Worm (Caenorhabditis elegans) whole organism, early embryonic: ENCODE data around the gene C36E8.6.

Experiments used
- B0310.2 ChIP-seq: sonication (generic microtip); optimal IDR thresholded peaks from 2 replicates; lab custom pipeline; 2016; ENCODE audit warnings: mild to moderate bottlenecking, missing genetic modification characterization, missing compliant biosample characterization
- F13C5.2 ChIP-seq: sonication (generic microtip); optimal IDR thresholded peaks from 2 replicates; lab custom pipeline; 2017; ENCODE audit warnings: mild to moderate bottlenecking, missing genetic modification characterization, inconsistent platforms, missing compliant biosample characterization
- aly-1 ChIP-seq: sonication (generic microtip); optimal IDR thresholded peaks from 2 replicates; lab custom pipeline; 2016; ENCODE audit warnings: missing genetic modification characterization, missing compliant biosample characterization
- ama-1 ChIP-seq: fragments of 150-350 bp; optimal IDR thresholded peaks from 2 replicates; lab custom pipeline; 2014
- ceh-13 ChIP-seq: fragments of 200-800 bp; sonication (Bioruptor generic); optimal IDR thresholded peaks from 2 replicates; lab custom pipeline; 2018; ENCODE audit warnings: mild to moderate bottlenecking, missing genetic modification characterization, missing compliant biosample characterization
- ceh-36 ChIP-seq: sonication (generic microtip); optimal IDR thresholded peaks from 2 replicates; lab custom pipeline; 2016; ENCODE audit warnings: missing genetic modification characterization, inconsistent platforms, missing compliant biosample characterization
- ets-7 ChIP-seq: sonication (generic microtip); optimal IDR thresholded peaks from 2 replicates; lab custom pipeline; 2016; ENCODE audit warnings: missing genotype, missing genetic modification characterization, missing compliant biosample characterization
- flt-1 ChIP-seq: fragments of 200-800 bp; sonication (Bioruptor generic); IDR thresholded peaks from 2 replicates; pipeline ENCODE4 v1.3.6; 2022; ENCODE audit warnings: missing genetic modification characterization, missing compliant biosample characterization
- hmbx-1 ChIP-seq: sonication (generic microtip); optimal IDR thresholded peaks from 2 replicates; lab custom pipeline; 2016; ENCODE audit warnings: mild to moderate bottlenecking, missing genetic modification characterization, missing compliant biosample characterization
- hmg-4 ChIP-seq: fragments of 200-800 bp; sonication (Bioruptor generic); optimal IDR thresholded peaks from 2 replicates; lab custom pipeline; 2018; ENCODE audit warnings: mild to moderate bottlenecking, missing genetic modification characterization, missing compliant biosample characterization
- hnd-1 ChIP-seq: sonication (generic microtip); optimal IDR thresholded peaks from 2 replicates; lab custom pipeline; 2016; ENCODE audit warnings: missing genetic modification characterization, missing compliant biosample characterization
- pes-1 ChIP-seq: fragments of 200-800 bp; sonication (Bioruptor generic); IDR thresholded peaks from 2 replicates; pipeline ENCODE4 v1.3.6; 2022; ENCODE audit warnings: missing genetic modification reagents, missing genetic modification characterization, missing compliant biosample characterization
- scrt-1 ChIP-seq: fragments of 200-800 bp; sonication (Bioruptor generic); IDR thresholded peaks from 2 replicates; pipeline ENCODE4 v1.3.6; 2022; ENCODE audit warnings: missing genetic modification characterization, missing compliant biosample characterization
- sea-1 ChIP-seq: fragments of 200-800 bp; sonication (Bioruptor generic); conservative IDR thresholded peaks from 2 replicates; pipeline ENCODE4 v1.3.6; 2022; ENCODE audit warnings: missing genetic modification characterization, missing compliant biosample characterization
- tbx-11 ChIP-seq: fragments of 200-800 bp; sonication (Bioruptor generic); IDR thresholded peaks from 2 replicates; pipeline ENCODE4 v1.3.6; 2022; ENCODE audit warnings: missing genetic modification characterization, missing compliant biosample characterization
- tbx-37 ChIP-seq: fragments of 200-800 bp; sonication (Bioruptor generic); conservative IDR thresholded peaks from 2 replicates; pipeline ENCODE4 v1.3.6; 2022; ENCODE audit warnings: missing genetic modification reagents, missing genetic modification characterization, missing compliant biosample characterization
- tra-4 ChIP-seq: sonication (generic microtip); optimal IDR thresholded peaks from 2 replicates; lab custom pipeline; 2017; ENCODE audit warnings: missing genetic modification characterization, missing compliant biosample characterization

The C36E8.6 gene

DNA sequence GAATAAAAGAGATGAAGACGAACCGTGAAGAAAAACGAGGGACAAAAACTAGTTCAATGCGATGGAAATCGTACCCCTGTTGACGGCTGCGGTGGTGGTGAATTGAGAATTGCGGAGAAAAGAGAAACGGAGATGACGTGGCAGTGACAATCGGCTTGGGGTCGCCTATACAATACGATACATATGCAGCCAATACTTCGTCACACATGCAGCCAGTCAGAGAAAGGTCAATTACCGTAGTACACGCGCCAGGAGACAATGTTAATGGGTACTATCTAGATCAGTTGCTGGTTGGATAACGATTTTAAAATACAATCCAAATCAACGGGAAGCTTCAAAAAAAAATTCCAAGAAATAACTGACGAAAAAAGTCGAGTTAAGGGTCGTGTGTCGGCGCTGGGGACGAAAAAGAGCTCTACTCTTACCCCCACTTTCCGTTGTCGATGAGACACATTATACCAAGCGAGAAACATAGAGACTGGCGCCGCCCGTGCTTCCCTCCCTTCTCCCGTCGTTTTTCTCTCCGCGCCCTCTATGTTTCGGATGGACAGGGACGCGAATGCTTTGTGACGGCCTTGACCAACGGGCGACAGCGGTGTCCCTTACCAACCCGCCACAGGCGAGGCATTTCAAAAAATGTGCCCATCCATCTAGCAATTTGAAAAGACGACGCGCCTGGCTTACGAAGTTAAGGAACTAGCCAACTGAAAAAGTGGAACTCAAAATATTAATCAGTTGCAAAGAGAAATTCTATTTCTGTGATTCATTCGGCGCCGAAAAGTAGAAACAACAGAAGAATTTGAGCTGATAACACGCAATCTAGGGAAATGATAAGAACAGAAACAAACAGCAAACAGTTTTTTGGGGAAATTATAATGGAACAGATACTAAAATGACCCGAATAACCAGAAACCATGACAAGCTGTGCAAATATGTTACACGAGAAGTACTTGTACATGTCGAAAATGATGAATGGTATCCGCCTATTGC is 31.0 kb downstream of the C36E8.6 start:
- TF ChIP-seq ceh-36 (tag; lab: Kevin White, UChicago) (no peak), tra-4 (tag; lab: Kevin White, UChicago) (no peak), hmg-4 (GFP tag; lab: Kevin White, UChicago) (peak; percentile 10), pes-1 (GFP tag; lab: Robert Waterston, UW) (no peak)

DNA sequence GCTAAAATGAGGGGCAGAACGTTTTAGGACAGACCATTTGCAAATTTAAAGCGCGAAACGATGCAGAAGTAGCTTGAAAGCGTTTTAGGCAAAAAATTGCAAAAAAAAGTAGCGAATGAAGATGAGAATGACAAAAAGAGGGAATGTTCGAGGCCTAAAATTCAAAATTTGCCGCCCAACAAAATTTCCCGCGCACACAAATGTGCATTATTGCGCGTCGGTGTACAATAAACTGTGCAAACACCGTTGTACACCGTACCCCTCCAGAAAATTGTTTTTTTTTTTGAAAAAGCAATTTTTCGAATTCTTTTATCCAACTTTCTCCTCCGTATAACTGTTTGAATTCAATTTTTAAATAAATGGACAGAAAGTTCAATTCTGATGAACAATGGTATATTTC is 31.9 kb downstream of the C36E8.6 start, which contains the start of gene snpc-3.4:
snpc-3.4 (plus strand) TSS at position 237 of the 400 bp plus-strand sequence.
- no peak for TF ChIP-seq tra-4 (tag; lab: Kevin White, UChicago)
- TF ChIP-seq F13C5.2 (tag; lab: Kevin White, UChicago) = peak; percentile 20

DNA sequence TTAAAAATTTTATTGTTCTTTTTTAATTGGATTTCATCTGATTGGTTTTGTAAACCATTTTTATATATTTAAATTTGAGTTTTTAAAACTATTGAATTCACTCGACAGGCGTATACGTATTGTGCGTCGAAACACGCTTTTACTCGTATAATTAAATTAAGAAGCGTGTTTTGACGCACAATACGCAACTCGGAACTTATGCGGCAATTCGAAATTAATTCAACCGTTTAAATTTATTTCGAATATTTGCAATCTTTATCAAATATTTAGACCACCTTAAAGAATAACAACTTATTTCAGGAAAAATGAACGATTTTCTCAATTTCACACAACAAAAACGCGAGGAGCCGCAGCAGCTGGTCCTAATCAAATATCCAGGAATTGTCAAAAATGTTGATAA is 34.0 kb downstream of the C36E8.6 start, which contains the start of gene tftc-5:
tftc-5 (plus strand) TSS at position 301 of the 400 bp plus-strand sequence.
- TF ChIP-seq ama-1 (lab: Kevin White, UChicago) = no peak
- TF ChIP-seq hmg-4 (GFP tag; lab: Kevin White, UChicago) = no peak
- no peak for TF ChIP-seq F13C5.2 (tag; lab: Kevin White, UChicago)
- TF ChIP-seq ceh-13 (GFP tag; lab: Kevin White, UChicago) = no peak
- no peak for TF ChIP-seq aly-1 (tag; lab: Kevin White, UChicago)
- TF ChIP-seq sea-1 (GFP tag; lab: Robert Waterston, UW) = no peak
- no peak for TF ChIP-seq tbx-37 (GFP tag; lab: Robert Waterston, UW)
- TF ChIP-seq hnd-1 (tag; lab: Kevin White, UChicago) = no peak
- no peak for TF ChIP-seq tbx-11 (GFP tag; lab: Robert Waterston, UW)
- no peak for TF ChIP-seq pes-1 (GFP tag; lab: Robert Waterston, UW)
- no peak for TF ChIP-seq ets-7 (tag; lab: Kevin White, UChicago)

DNA sequence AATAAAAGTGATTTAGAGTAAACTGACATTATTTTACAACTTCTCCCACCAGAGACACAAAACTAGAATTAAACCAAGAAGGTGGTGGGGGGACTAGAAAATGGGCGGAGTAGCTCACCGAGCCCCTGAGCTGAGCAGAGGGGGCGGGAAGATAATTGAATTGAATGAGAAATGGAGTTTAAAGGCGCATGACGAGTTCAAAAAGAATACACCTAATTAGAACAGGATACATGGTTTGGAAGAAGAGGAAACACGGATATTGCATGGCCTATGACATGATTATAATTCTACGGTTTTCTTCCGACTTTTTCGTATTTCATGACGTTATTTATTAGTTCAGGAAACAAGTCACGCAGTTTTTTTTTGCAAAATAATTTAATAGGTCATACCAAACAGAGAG is 40.2 kb downstream of the C36E8.6 start, which contains the start of gene T02C12.5:
T02C12.5 (minus strand) TSS at position 101 of the 400 bp plus-strand sequence.
- TF ChIP-seq tbx-11 (GFP tag; lab: Robert Waterston, UW) (no peak), tra-4 (tag; lab: Kevin White, UChicago) (no peak), hmbx-1 (tag; lab: Kevin White, UChicago) (no peak), ets-7 (tag; lab: Kevin White, UChicago) (no peak), ama-1 (lab: Kevin White, UChicago) (no peak)

DNA sequence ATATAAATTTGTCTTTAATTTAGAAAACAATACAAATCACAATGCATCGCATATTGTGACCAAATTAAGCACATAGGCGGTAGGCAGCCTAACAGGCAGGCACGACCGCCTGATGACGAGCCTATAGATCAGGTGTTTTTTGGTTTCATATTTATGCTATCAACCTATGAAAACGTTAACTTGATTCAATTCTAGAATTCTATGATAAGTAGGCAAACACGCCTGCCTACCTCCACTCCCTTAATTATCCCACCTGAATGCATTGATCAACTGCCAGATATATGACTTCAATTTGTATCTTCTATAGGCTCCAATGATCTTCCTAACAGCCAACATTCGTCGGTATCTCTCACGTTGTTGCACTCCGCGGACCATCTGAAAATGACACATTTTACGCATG is 43.0 kb downstream of the C36E8.6 start:
- TF ChIP-seq ama-1 (lab: Kevin White, UChicago) (no peak), B0310.2 (tag; lab: Kevin White, UChicago) (no peak), ets-7 (tag; lab: Kevin White, UChicago) (no peak), flt-1 (GFP tag; lab: Robert Waterston, UW) (no peak), ceh-13 (GFP tag; lab: Kevin White, UChicago) (no peak), scrt-1 (GFP tag; lab: Robert Waterston, UW) (no peak), pes-1 (GFP tag; lab: Robert Waterston, UW) (no peak)

DNA sequence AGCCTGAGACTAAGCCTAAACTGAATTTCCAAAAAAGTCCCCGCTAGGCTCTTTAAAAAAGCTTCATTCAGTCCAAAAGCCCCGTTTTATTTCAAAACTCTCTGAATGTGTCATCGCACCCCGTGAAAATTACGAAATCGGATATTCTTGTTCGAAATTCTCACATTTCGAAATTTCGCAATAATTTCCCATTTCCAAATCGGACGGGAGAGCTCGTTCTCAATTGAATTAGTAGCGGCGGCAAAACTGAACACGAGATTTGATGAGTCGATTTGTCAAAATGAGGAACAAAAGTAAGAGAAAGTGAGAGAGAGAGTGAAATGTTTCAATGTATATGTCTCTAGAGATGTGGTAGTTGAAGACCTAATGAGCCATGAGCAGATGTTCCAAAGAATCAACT is 47.1 kb downstream of the C36E8.6 start:
- TF ChIP-seq tbx-37 (GFP tag; lab: Robert Waterston, UW) (no peak), aly-1 (tag; lab: Kevin White, UChicago) (no peak), hnd-1 (tag; lab: Kevin White, UChicago) (no peak), scrt-1 (GFP tag; lab: Robert Waterston, UW) (no peak), tra-4 (tag; lab: Kevin White, UChicago) (no peak), flt-1 (GFP tag; lab: Robert Waterston, UW) (no peak), tbx-11 (GFP tag; lab: Robert Waterston, UW) (no peak), hmbx-1 (tag; lab: Kevin White, UChicago) (no peak), F13C5.2 (tag; lab: Kevin White, UChicago) (no peak)

DNA sequence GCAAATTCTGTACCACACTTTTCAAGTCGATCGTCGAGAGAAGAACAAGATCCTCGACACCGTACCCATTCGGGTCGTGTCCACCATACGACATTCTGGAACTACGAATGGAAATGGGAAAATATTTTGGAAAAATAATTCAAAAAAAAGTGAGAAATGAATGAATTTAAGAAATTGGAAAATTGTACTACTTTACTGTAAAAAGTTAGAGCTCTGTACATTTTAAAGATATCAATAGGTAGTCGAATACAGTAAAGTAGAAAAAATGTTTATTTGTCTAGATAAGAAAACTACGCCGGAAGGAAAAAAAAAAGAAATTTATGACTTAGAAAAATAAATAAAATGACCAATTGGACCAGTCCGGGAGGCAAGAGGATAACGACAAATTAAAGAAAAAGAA is 48.9 kb downstream of the C36E8.6 start, which contains the start of gene hum-5:
hum-5 (minus strand) TSS at position 101 of the 400 bp plus-strand sequence.
- TF ChIP-seq pes-1 (GFP tag; lab: Robert Waterston, UW) = no peak
- no peak for TF ChIP-seq hmg-4 (GFP tag; lab: Kevin White, UChicago)
- TF ChIP-seq ama-1 (lab: Kevin White, UChicago) = no peak
- no peak for TF ChIP-seq ceh-36 (tag; lab: Kevin White, UChicago)
- no peak for TF ChIP-seq tbx-11 (GFP tag; lab: Robert Waterston, UW)
- TF ChIP-seq B0310.2 (tag; lab: Kevin White, UChicago) = no peak
- no peak for TF ChIP-seq ceh-13 (GFP tag; lab: Kevin White, UChicago)
- TF ChIP-seq sea-1 (GFP tag; lab: Robert Waterston, UW) = no peak
- no peak for TF ChIP-seq tra-4 (tag; lab: Kevin White, UChicago)
- no peak for TF ChIP-seq scrt-1 (GFP tag; lab: Robert Waterston, UW)
- TF ChIP-seq F13C5.2 (tag; lab: Kevin White, UChicago) = no peak
- no peak for TF ChIP-seq tbx-37 (GFP tag; lab: Robert Waterston, UW)
- TF ChIP-seq aly-1 (tag; lab: Kevin White, UChicago) = no peak
- TF ChIP-seq flt-1 (GFP tag; lab: Robert Waterston, UW) = no peak
- TF ChIP-seq ets-7 (tag; lab: Kevin White, UChicago) = no peak
- no peak for TF ChIP-seq hnd-1 (tag; lab: Kevin White, UChicago)
- no peak for TF ChIP-seq hmbx-1 (tag; lab: Kevin White, UChicago)
